Worm (Caenorhabditis elegans): ENCODE data around the gene D1005.2.

DNA sequence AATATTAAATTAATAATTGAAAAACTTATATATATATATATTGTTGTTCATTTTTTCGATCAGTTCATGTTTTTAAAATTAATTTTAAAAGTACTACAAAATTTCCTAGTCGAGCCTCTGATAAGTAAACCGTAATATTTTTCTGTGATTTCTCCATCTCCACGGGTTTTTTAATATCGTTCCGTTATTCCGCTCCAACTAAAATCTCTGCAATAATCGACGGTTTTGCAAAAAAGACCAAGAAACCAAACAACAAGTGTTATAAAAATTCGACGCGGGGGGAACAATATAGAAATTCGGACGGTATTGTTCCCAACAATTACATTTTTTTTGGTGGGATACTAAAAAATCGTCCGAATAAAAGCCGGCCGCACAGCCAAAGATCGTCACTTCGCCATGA, 43.7 kb downstream of the D1005.2 start, which contains the start of gene F09E10.1:
- TF ChIP-seq pha-4 (tag; optimal IDR thresholded peaks at IDR 0.05) (no peak), unc-120 (tag; optimal IDR thresholded peaks at IDR 0.05; ENCODE audit: poor library complexity, severe bottlenecking) (no peak), ztf-11 (tag; optimal IDR thresholded peaks at IDR 0.05) (no peak), tbx-8 (GFP tag; optimal IDR thresholded peaks at IDR 0.05) (no peak), elt-3 (tag; optimal IDR thresholded peaks at IDR 0.05) (no peak), snpc-4 (tag; optimal IDR thresholded peaks at IDR 0.05) (no peak)
